Worm (Caenorhabditis elegans): ENCODE data around the gene T19C4.1.

- TF ChIP-seq lin-39 (tag; optimal IDR thresholded peaks at IDR 0.05) (no peak), nhr-76 (tag; optimal IDR thresholded peaks at IDR 0.05) (no peak), aly-2 (tag; optimal IDR thresholded peaks at IDR 0.05) (no peak), ama-1 (optimal IDR thresholded peaks at IDR 0.05) (peak; percentile 20), sptf-1 (tag; optimal IDR thresholded peaks at IDR 0.05) (no peak), nhr-12 (tag; optimal IDR thresholded peaks at IDR 0.05) (no peak), mdl-1 (tag; optimal IDR thresholded peaks at IDR 0.05) (no peak), pax-3 (tag; optimal IDR thresholded peaks at IDR 0.05) (no peak), grh-1 (GFP tag; IDR thresholded peaks at IDR 0.05) (no peak), nhr-77 (tag; optimal IDR thresholded peaks at IDR 0.05) (no peak), unc-86 (tag; optimal IDR thresholded peaks at IDR 0.05) (no peak), unc-130 (tag; optimal IDR thresholded peaks at IDR 0.05) (no peak), zag-1 (tag; optimal IDR thresholded peaks at IDR 0.05) (no peak)
Measured at ce11 chrV:11118179-11118725, 31.3 kb upstream of the T19C4.1 start.

Data from whole organism, L1 larva.